Worm (Caenorhabditis elegans): Measurements from ENCODE around the gene tmem-145.

The tmem-145 gene

ce11 chrX:12037978-12038377 is 35.7 kb downstream of the tmem-145 start:
- no peak for TF ChIP-seq hmg-4 (GFP tag; optimal IDR thresholded peaks at IDR 0.05)
- TF ChIP-seq aly-1 (tag; optimal IDR thresholded peaks at IDR 0.05), result no peak
- TF ChIP-seq scrt-1 (GFP tag; IDR thresholded peaks at IDR 0.05), result no peak
- TF ChIP-seq pes-1 (GFP tag; IDR thresholded peaks at IDR 0.05), result no peak

- no peak for TF ChIP-seq ceh-36 (tag; optimal IDR thresholded peaks at IDR 0.05)
- TF ChIP-seq tbx-11 (GFP tag; IDR thresholded peaks at IDR 0.05), result no peak
- peak; percentile 3 for TF ChIP-seq F13C5.2 (tag; optimal IDR thresholded peaks at IDR 0.05)
- TF ChIP-seq hnd-1 (tag; optimal IDR thresholded peaks at IDR 0.05), result no peak
These were observed 37.5 kb downstream of the tmem-145 start for ce11 chrX:12036114-12036513.

ce11 chrX:12034661-12035060 is 39.0 kb downstream of the tmem-145 start:
- TF ChIP-seq hmg-4 (GFP tag; optimal IDR thresholded peaks at IDR 0.05) (no peak), hnd-1 (tag; optimal IDR thresholded peaks at IDR 0.05) (no peak), ceh-36 (tag; optimal IDR thresholded peaks at IDR 0.05) (no peak), F13C5.2 (tag; optimal IDR thresholded peaks at IDR 0.05) (no peak), ceh-13 (GFP tag; optimal IDR thresholded peaks at IDR 0.05) (no peak), scrt-1 (GFP tag; IDR thresholded peaks at IDR 0.05) (no peak), pes-1 (GFP tag; IDR thresholded peaks at IDR 0.05) (no peak), ama-1 (optimal IDR thresholded peaks at IDR 0.05) (no peak), flt-1 (GFP tag; IDR thresholded peaks at IDR 0.05) (no peak), tra-4 (tag; optimal IDR thresholded peaks at IDR 0.05) (no peak), aly-1 (tag; optimal IDR thresholded peaks at IDR 0.05) (no peak), hmbx-1 (tag; optimal IDR thresholded peaks at IDR 0.05) (no peak), tbx-11 (GFP tag; IDR thresholded peaks at IDR 0.05) (no peak), ets-7 (tag; optimal IDR thresholded peaks at IDR 0.05) (no peak)

- TF ChIP-seq B0310.2 (tag; optimal IDR thresholded peaks at IDR 0.05) (no peak), hmg-4 (GFP tag; optimal IDR thresholded peaks at IDR 0.05) (no peak), flt-1 (GFP tag; IDR thresholded peaks at IDR 0.05) (no peak), hmbx-1 (tag; optimal IDR thresholded peaks at IDR 0.05) (no peak), hnd-1 (tag; optimal IDR thresholded peaks at IDR 0.05) (no peak), ets-7 (tag; optimal IDR thresholded peaks at IDR 0.05) (no peak), ceh-36 (tag; optimal IDR thresholded peaks at IDR 0.05) (no peak)
These were observed 39.7 kb downstream of the tmem-145 start, which contains the start of gene tsp-20 for ce11 chrX:12033937-12034336. Gene tsp-20, minus strand, starts transcription at chrX:12034037.

- no peak for TF ChIP-seq hnd-1 (tag; optimal IDR thresholded peaks at IDR 0.05)
- no peak for TF ChIP-seq tbx-37 (GFP tag; conservative IDR thresholded peaks at IDR 0.05)
- TF ChIP-seq ama-1 (optimal IDR thresholded peaks at IDR 0.05), result no peak
- TF ChIP-seq hmbx-1 (tag; optimal IDR thresholded peaks at IDR 0.05), result no peak
- TF ChIP-seq aly-1 (tag; optimal IDR thresholded peaks at IDR 0.05), result no peak
- TF ChIP-seq ets-7 (tag; optimal IDR thresholded peaks at IDR 0.05), result no peak
- TF ChIP-seq hmg-4 (GFP tag; optimal IDR thresholded peaks at IDR 0.05), result no peak
These were observed 48.4 kb downstream of the tmem-145 start, which contains the start of gene B0198.2 for ce11 chrX:12025070-12025789. Gene B0198.2, plus strand, starts transcription at chrX:12025739.

ce11 chrX:12022496-12022895 is 51.2 kb downstream of the tmem-145 start:
- TF ChIP-seq sea-1 (GFP tag; conservative IDR thresholded peaks at IDR 0.05), result no peak
- TF ChIP-seq hmbx-1 (tag; optimal IDR thresholded peaks at IDR 0.05), result no peak
- no peak for TF ChIP-seq ama-1 (optimal IDR thresholded peaks at IDR 0.05)
- TF ChIP-seq hnd-1 (tag; optimal IDR thresholded peaks at IDR 0.05), result no peak

- TF ChIP-seq tbx-11 (GFP tag; IDR thresholded peaks at IDR 0.05) (no peak), pes-1 (GFP tag; IDR thresholded peaks at IDR 0.05) (no peak), ama-1 (optimal IDR thresholded peaks at IDR 0.05) (no peak), hnd-1 (tag; optimal IDR thresholded peaks at IDR 0.05) (no peak), F13C5.2 (tag; optimal IDR thresholded peaks at IDR 0.05) (no peak), scrt-1 (GFP tag; IDR thresholded peaks at IDR 0.05) (no peak), hmbx-1 (tag; optimal IDR thresholded peaks at IDR 0.05) (no peak), ceh-13 (GFP tag; optimal IDR thresholded peaks at IDR 0.05) (no peak), hmg-4 (GFP tag; optimal IDR thresholded peaks at IDR 0.05) (no peak), tbx-37 (GFP tag; conservative IDR thresholded peaks at IDR 0.05) (no peak), B0310.2 (tag; optimal IDR thresholded peaks at IDR 0.05) (no peak), ceh-36 (tag; optimal IDR thresholded peaks at IDR 0.05) (no peak), flt-1 (GFP tag; IDR thresholded peaks at IDR 0.05) (no peak), ets-7 (tag; optimal IDR thresholded peaks at IDR 0.05) (no peak), aly-1 (tag; optimal IDR thresholded peaks at IDR 0.05) (no peak), tra-4 (tag; optimal IDR thresholded peaks at IDR 0.05) (no peak)
These were observed 52.2 kb downstream of the tmem-145 start for ce11 chrX:12021446-12021845.
